Worm (Caenorhabditis elegans): ENCODE results near the gene C32D5.12.

ce11 chrII:6348360-6348759 lies 10.4 kb downstream of the C32D5.12 start:
- TF ChIP-seq ztf-11 (tag; optimal IDR thresholded peaks at IDR 0.05) (no peak), unc-62 (GFP tag; optimal IDR thresholded peaks at IDR 0.05) (peak; percentile 71), jun-1 (tag; optimal IDR thresholded peaks at IDR 0.05) (peak; percentile 94), ama-1 (optimal IDR thresholded peaks at IDR 0.05) (peak; percentile 98), skn-1 (tag; optimal IDR thresholded peaks at IDR 0.05) (peak; percentile 89), nhr-12 (tag; optimal IDR thresholded peaks at IDR 0.05) (no peak), lin-39 (tag; optimal IDR thresholded peaks at IDR 0.05) (peak; percentile 92), sea-2 (GFP tag; optimal IDR thresholded peaks at IDR 0.05) (no peak), ceh-16 (tag; optimal IDR thresholded peaks at IDR 0.05) (no peak), nhr-28 (tag; optimal IDR thresholded peaks at IDR 0.05) (no peak), fos-1 (tag; optimal IDR thresholded peaks at IDR 0.05) (no peak), lin-15B (tag; optimal IDR thresholded peaks at IDR 0.05) (peak; percentile 83)

Measured in whole organism, L3 larva.